Worm (Caenorhabditis elegans): ENCODE results near the gene col-88.

DNA sequence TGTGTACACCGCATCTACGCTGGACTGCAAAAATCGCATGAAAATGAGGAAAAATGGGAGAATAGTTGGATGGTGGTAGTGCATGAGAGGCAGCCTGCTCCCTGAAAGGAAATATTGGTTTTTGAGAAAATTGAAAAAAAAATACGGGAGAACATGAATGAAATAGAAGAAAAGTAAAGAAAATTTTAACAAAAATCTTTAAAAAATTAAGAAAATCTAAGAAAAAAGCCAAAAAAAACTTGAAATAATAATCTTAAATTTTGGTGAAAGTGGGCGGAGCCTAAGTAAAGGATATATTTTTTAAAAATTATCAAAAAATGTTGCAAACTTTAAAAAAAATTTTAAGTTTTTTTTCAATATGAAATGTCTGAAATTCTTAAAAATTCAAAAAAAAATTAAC, 17.0 kb upstream of the col-88 start, which contains the start of gene H10E21.5:
- TF ChIP-seq pqm-1 (tag; optimal IDR thresholded peaks at IDR 0.05) (no peak), R02D3.7 (tag; optimal IDR thresholded peaks at IDR 0.05) (no peak), nhr-76 (tag; optimal IDR thresholded peaks at IDR 0.05) (no peak), fkh-2 (tag; optimal IDR thresholded peaks at IDR 0.05) (no peak), skn-1 (tag; optimal IDR thresholded peaks at IDR 0.05) (no peak), nhr-12 (tag; optimal IDR thresholded peaks at IDR 0.05) (no peak), nhr-25 (tag; optimal IDR thresholded peaks at IDR 0.05) (no peak), elt-2 (tag; optimal IDR thresholded peaks at IDR 0.05) (no peak), tbx-2 (tag; optimal IDR thresholded peaks at IDR 0.05) (no peak), nhr-11 (tag; optimal IDR thresholded peaks at IDR 0.05) (no peak), sea-2 (GFP tag; optimal IDR thresholded peaks at IDR 0.05) (no peak), unc-62 (GFP tag; optimal IDR thresholded peaks at IDR 0.05) (no peak), nhr-67 (tag; optimal IDR thresholded peaks at IDR 0.05) (no peak)
